Worm (Caenorhabditis elegans) whole organism, L2 larva: ENCODE measurements around the gene nhr-143.

ENCODE experiments used
- C34F6.9 ChIP-seq: fragments of 150-350 bp; optimal IDR thresholded peaks from 2 replicates; lab custom pipeline; 2014; ENCODE audit warnings: missing biosample characterization, missing genetic modification characterization
- F13H6.1 ChIP-seq: sonication (generic microtip); optimal IDR thresholded peaks from 2 replicates; lab custom pipeline; 2016; ENCODE audit warnings: missing genetic modification characterization, missing compliant biosample characterization
- Y55F3AM.14 ChIP-seq: fragments of 200-800 bp; sonication (Bioruptor generic); optimal IDR thresholded peaks from 2 replicates; lab custom pipeline; 2018; ENCODE audit warnings: mild to moderate bottlenecking, missing genetic modification characterization, missing compliant biosample characterization
- ZK546.5 ChIP-seq: sonication (generic microtip); optimal IDR thresholded peaks from 2 replicates; lab custom pipeline; 2017; ENCODE audit warnings: missing biosample characterization, missing genetic modification characterization
- alr-1 ChIP-seq: fragments of 150-350 bp; optimal IDR thresholded peaks from 2 replicates; lab custom pipeline; 2014; ENCODE audit warnings: missing biosample characterization, missing genetic modification characterization
- aly-2 ChIP-seq: fragments of 150-350 bp; optimal IDR thresholded peaks from 2 replicates; lab custom pipeline; 2014; ENCODE audit warnings: missing biosample characterization, missing genetic modification characterization
- ceh-16 ChIP-seq: fragments of 150-350 bp; optimal IDR thresholded peaks from 2 replicates; lab custom pipeline; 2014; ENCODE audit warnings: missing biosample characterization, missing genetic modification characterization
- ceh-82 ChIP-seq: fragments of 150-350 bp; optimal IDR thresholded peaks from 2 replicates; lab custom pipeline; 2014; ENCODE audit warnings: missing biosample characterization, missing genetic modification characterization
- dmd-4 ChIP-seq: sonication (generic microtip); optimal IDR thresholded peaks from 2 replicates; lab custom pipeline; 2017; ENCODE audit warnings: missing biosample characterization, missing genetic modification characterization
- elt-3 ChIP-seq: sonication (generic microtip); optimal IDR thresholded peaks from 2 replicates; lab custom pipeline; 2017; ENCODE audit warnings: missing biosample characterization, missing genetic modification characterization
- fos-1 ChIP-seq: fragments of 150-350 bp; optimal IDR thresholded peaks from 2 replicates; lab custom pipeline; 2014; ENCODE audit warnings: missing biosample characterization, missing genetic modification characterization
- gmeb-1 ChIP-seq: fragments of 150-350 bp; optimal IDR thresholded peaks from 2 replicates; lab custom pipeline; 2014; ENCODE audit warnings: missing biosample characterization, missing genetic modification characterization
- lin-11 ChIP-seq: fragments of 150-350 bp; sonication (generic microtip); optimal IDR thresholded peaks from 2 replicates; lab custom pipeline; 2014; ENCODE audit warnings: missing biosample characterization, missing genetic modification characterization, inconsistent platforms, mixed read lengths
- lin-13 ChIP-seq: fragments of 150-350 bp; optimal IDR thresholded peaks from 2 replicates; lab custom pipeline; 2014; ENCODE audit warnings: missing biosample characterization, missing genetic modification reagents, missing genetic modification characterization
- lsy-2 ChIP-seq, 2 experiments: fragments of 150-350 bp in 1 of 2; sonication (generic microtip) in 1 of 2; optimal IDR thresholded peaks; 2 replicates each; lab custom pipeline; 2014 to 2017; ENCODE audit warnings: missing biosample characterization in 2 of 2, missing genetic modification characterization in 2 of 2
- mab-5 ChIP-seq: fragments of 150-350 bp; optimal IDR thresholded peaks from 2 replicates; lab custom pipeline; 2014; ENCODE audit warnings: missing biosample characterization, missing genetic modification characterization
- mbf-1 ChIP-seq: sonication (generic microtip); optimal IDR thresholded peaks from 2 replicates; lab custom pipeline; 2017; ENCODE audit warnings: missing biosample characterization, missing genetic modification characterization
- mdl-1 ChIP-seq, 2 experiments: fragments of 150-350 bp in 1 of 2; sonication (generic microtip) in 1 of 2; optimal IDR thresholded peaks; 2 replicates each; lab custom pipeline; 2017; ENCODE audit warnings: missing biosample characterization in 2 of 2, missing genetic modification characterization in 2 of 2
- nhr-10 ChIP-seq: sonication (generic microtip); optimal IDR thresholded peaks from 2 replicates; lab custom pipeline; 2017; ENCODE audit warnings: missing biosample characterization, missing genetic modification characterization
- nhr-11 ChIP-seq: fragments of 150-350 bp; optimal IDR thresholded peaks from 2 replicates; lab custom pipeline; 2014; ENCODE audit warnings: missing biosample characterization, missing genetic modification characterization
- nhr-12 ChIP-seq: fragments of 150-350 bp; optimal IDR thresholded peaks from 2 replicates; lab custom pipeline; 2014; ENCODE audit warnings: missing biosample characterization, missing genetic modification characterization
- nhr-129 ChIP-seq: fragments of 150-350 bp; optimal IDR thresholded peaks from 2 replicates; lab custom pipeline; 2014; ENCODE audit warnings: missing biosample characterization, missing genetic modification characterization
- nhr-23 ChIP-seq: fragments of 150-350 bp; optimal IDR thresholded peaks from 2 replicates; lab custom pipeline; 2014; ENCODE audit warnings: missing biosample characterization, missing genetic modification reagents, missing genetic modification characterization
- nhr-237 ChIP-seq: fragments of 150-350 bp; optimal IDR thresholded peaks from 2 replicates; lab custom pipeline; 2014; ENCODE audit warnings: missing biosample characterization, missing genetic modification characterization
- nhr-25 ChIP-seq: fragments of 150-350 bp; sonication (generic microtip); optimal IDR thresholded peaks from 3 replicates; lab custom pipeline; 2014; ENCODE audit warnings: missing biosample characterization, missing genetic modification characterization
- nhr-77 ChIP-seq: fragments of 150-350 bp; optimal IDR thresholded peaks from 2 replicates; lab custom pipeline; 2014; ENCODE audit warnings: missing biosample characterization, missing genetic modification characterization
- peb-1 ChIP-seq: fragments of 150-350 bp; optimal IDR thresholded peaks from 2 replicates; lab custom pipeline; 2014; ENCODE audit warnings: missing biosample characterization, missing genetic modification characterization
- sem-4 ChIP-seq: fragments of 150-350 bp; optimal IDR thresholded peaks from 2 replicates; lab custom pipeline; 2014; ENCODE audit warnings: missing biosample characterization, missing genetic modification reagents, missing genetic modification characterization
- skn-1 ChIP-seq: sonication (generic microtip); optimal IDR thresholded peaks from 2 replicates; lab custom pipeline; 2017; ENCODE audit warnings: missing biosample characterization, missing genetic modification characterization
- sma-9 ChIP-seq, 2 experiments: fragments of 150-350 bp in 1 of 2; sonication (generic microtip) in 1 of 2; optimal IDR thresholded peaks; 2 replicates each; lab custom pipeline; 2014 to 2016; ENCODE audit warnings: missing genetic modification characterization in 2 of 2, mild to moderate bottlenecking in 1 of 2, missing biosample characterization in 1 of 2, missing compliant biosample characterization in 1 of 2, missing genetic modification reagents in 1 of 2, moderate library complexity in 1 of 2
- snpc-4 ChIP-seq: fragments of 150-350 bp; optimal IDR thresholded peaks from 2 replicates; lab custom pipeline; 2014; ENCODE audit warnings: missing biosample characterization, missing genetic modification characterization
- unc-39 ChIP-seq: fragments of 150-350 bp; optimal IDR thresholded peaks from 2 replicates; lab custom pipeline; 2014; ENCODE audit warnings: missing biosample characterization, missing genetic modification characterization
- unc-55 ChIP-seq: fragments of 150-350 bp; sonication (generic microtip); optimal IDR thresholded peaks from 3 replicates; lab custom pipeline; 2014; ENCODE audit warnings: missing biosample characterization, missing genetic modification reagents, missing genetic modification characterization
- unc-62 ChIP-seq: fragments of 150-350 bp; optimal IDR thresholded peaks from 2 replicates; lab custom pipeline; 2014; ENCODE audit warnings: missing biosample characterization, missing genetic modification reagents, missing genetic modification characterization
- zag-1 ChIP-seq: fragments of 150-350 bp; optimal IDR thresholded peaks from 2 replicates; lab custom pipeline; 2014; ENCODE audit warnings: missing biosample characterization, missing genetic modification characterization
- ztf-1 ChIP-seq: fragments of 200-800 bp; sonication (Bioruptor generic); conservative IDR thresholded peaks from 2 replicates; pipeline ENCODE4 v1.3.6; 2022; ENCODE audit warnings: missing genetic modification characterization, missing compliant biosample characterization

Gene nhr-143

ce11 chrV:8949873-8950272 lies 24.9 kb downstream of the nhr-143 start:
- no peak for TF ChIP-seq mdl-1 (tag; optimal IDR thresholded peaks at IDR 0.05; lab: Kevin White, UChicago)
- TF ChIP-seq zag-1 (tag; lab: Kevin White, UChicago) = no peak
- TF ChIP-seq F13H6.1 = no peak
- no peak for TF ChIP-seq unc-62 (GFP tag; lab: Kevin White, UChicago)
- no peak for TF ChIP-seq elt-3
- TF ChIP-seq, all 48 proteins: peak for 0

- no peak for TF ChIP-seq unc-62 (GFP tag; lab: Kevin White, UChicago)
- TF ChIP-seq nhr-77 = no peak
- no peak for TF ChIP-seq peb-1 (tag; lab: Kevin White, UChicago)
- TF ChIP-seq nhr-23 (tag; lab: Kevin White, UChicago) = no peak
- TF ChIP-seq mbf-1 (tag; lab: Kevin White, UChicago) = no peak
- no peak for TF ChIP-seq dmd-4 (tag; lab: Kevin White, UChicago)
- TF ChIP-seq, all 48 proteins: peak for 0
Observed at ce11 chrV:8948996-8949395, 25.7 kb downstream of the nhr-143 start.

- TF ChIP-seq F13H6.1 = no peak
- peak; percentile 66 for TF ChIP-seq fos-1 (tag; lab: Kevin White, UChicago)
Observed at ce11 chrV:8948365-8948764, 26.4 kb downstream of the nhr-143 start.

ce11 chrV:8947499-8947898 lies 27.2 kb downstream of the nhr-143 start, which contains the start of gene gck-1:
gck-1 (plus strand) TSS chrV:8947799.
- TF ChIP-seq dmd-4 (tag; lab: Kevin White, UChicago) = no peak
- no peak for TF ChIP-seq gmeb-1 (tag; lab: Kevin White, UChicago)
- TF ChIP-seq nhr-11 (tag; lab: Kevin White, UChicago) = no peak
- TF ChIP-seq Y55F3AM.14 (GFP tag; lab: Kevin White, UChicago) = no peak
- TF ChIP-seq nhr-23 (tag; lab: Kevin White, UChicago) = no peak
- no peak for TF ChIP-seq ceh-82
- no peak for TF ChIP-seq ZK546.5 (tag; lab: Kevin White, UChicago)
- no peak for TF ChIP-seq ceh-16 (tag; lab: Kevin White, UChicago)
- no peak for TF ChIP-seq lin-13
- TF ChIP-seq aly-2 (tag; lab: Kevin White, UChicago) = no peak
- TF ChIP-seq unc-55 (GFP tag; lab: Kevin White, UChicago) = no peak
- TF ChIP-seq mab-5 (tag; lab: Kevin White, UChicago) = no peak
- TF ChIP-seq unc-39 (tag; lab: Kevin White, UChicago) = no peak
- TF ChIP-seq lin-11 (tag; lab: Kevin White, UChicago) = no peak

- TF ChIP-seq nhr-25 (no peak), unc-39 (tag; lab: Kevin White, UChicago) (no peak), lsy-2 (tag; optimal IDR thresholded peaks at IDR 0.05; lab: Kevin White, UChicago) (no peak), snpc-4 (tag; lab: Kevin White, UChicago) (no peak), sma-9 (GFP tag; optimal IDR thresholded peaks at IDR 0.05; lab: Kevin White, UChicago) (no peak), sma-9 (tag; optimal IDR thresholded peaks at IDR 0.05; lab: Kevin White, UChicago) (no peak), skn-1 (tag; lab: Kevin White, UChicago) (no peak), unc-62 (GFP tag; lab: Kevin White, UChicago) (no peak), nhr-10 (tag; lab: Kevin White, UChicago) (no peak), nhr-12 (tag; lab: Kevin White, UChicago) (no peak), ztf-1 (no peak), lin-13 (no peak), alr-1 (tag; lab: Kevin White, UChicago) (no peak), F13H6.1 (no peak), sem-4 (tag; lab: Kevin White, UChicago) (no peak)
Observed at ce11 chrV:8946142-8946541, 28.6 kb downstream of the nhr-143 start.

- no peak for TF ChIP-seq nhr-237 (tag; lab: Kevin White, UChicago)
- no peak for TF ChIP-seq lsy-2 (tag; optimal IDR thresholded peaks at IDR 0.05; lab: Kevin White, UChicago)
- no peak for TF ChIP-seq alr-1 (tag; lab: Kevin White, UChicago)
- TF ChIP-seq C34F6.9 (tag; lab: Kevin White, UChicago) = no peak
- no peak for TF ChIP-seq unc-39 (tag; lab: Kevin White, UChicago)
- TF ChIP-seq nhr-23 (tag; lab: Kevin White, UChicago) = no peak
- no peak for TF ChIP-seq ceh-82
- TF ChIP-seq ceh-16 (tag; lab: Kevin White, UChicago) = no peak
- TF ChIP-seq lin-13 = no peak
- TF ChIP-seq ztf-1 = no peak
- TF ChIP-seq aly-2 (tag; lab: Kevin White, UChicago) = no peak
- no peak for TF ChIP-seq sma-9 (GFP tag; optimal IDR thresholded peaks at IDR 0.05; lab: Kevin White, UChicago)
- no peak for TF ChIP-seq sma-9 (tag; optimal IDR thresholded peaks at IDR 0.05; lab: Kevin White, UChicago)
- TF ChIP-seq fos-1 (tag; lab: Kevin White, UChicago) = no peak
- TF ChIP-seq unc-55 (GFP tag; lab: Kevin White, UChicago) = no peak
- no peak for TF ChIP-seq zag-1 (tag; lab: Kevin White, UChicago)
- no peak for TF ChIP-seq Y55F3AM.14 (GFP tag; lab: Kevin White, UChicago)
- no peak for TF ChIP-seq mab-5 (tag; lab: Kevin White, UChicago)
- no peak for TF ChIP-seq snpc-4 (tag; lab: Kevin White, UChicago)
- no peak for TF ChIP-seq nhr-129 (tag; lab: Kevin White, UChicago)
Observed at ce11 chrV:8944481-8944880, 30.3 kb downstream of the nhr-143 start.
